Worm (Caenorhabditis elegans) whole organism, L3 larva: Measurements from ENCODE around the gene clp-10.
A peak's percentile ranks its signal among the peaks of the same experiment; 100 is the strongest.

Experiments
- ZK546.5 ChIP-seq: sonication (generic microtip); optimal IDR thresholded peaks from 2 replicates; lab custom pipeline; 2017; ENCODE audit warnings: missing biosample characterization, missing genetic modification characterization
- aly-2 ChIP-seq: fragments of 150-350 bp; optimal IDR thresholded peaks from 2 replicates; lab custom pipeline; 2014; ENCODE audit warnings: missing biosample characterization, missing genetic modification characterization
- ama-1 ChIP-seq: fragments of 150-350 bp; optimal IDR thresholded peaks from 2 replicates; lab custom pipeline; 2018
- ceh-16 ChIP-seq: sonication (generic microtip); optimal IDR thresholded peaks from 2 replicates; lab custom pipeline; 2017; ENCODE audit warnings: missing biosample characterization, missing genetic modification characterization
- ceh-28 ChIP-seq: fragments of 150-350 bp; optimal IDR thresholded peaks from 2 replicates; lab custom pipeline; 2014; ENCODE audit warnings: missing biosample characterization, missing genetic modification reagents, missing genetic modification characterization
- ceh-9 ChIP-seq: sonication (generic microtip); optimal IDR thresholded peaks from 2 replicates; lab custom pipeline; 2018; ENCODE audit warnings: missing biosample characterization, missing genetic modification characterization
- egl-27 ChIP-seq: sonication (generic microtip); optimal IDR thresholded peaks from 4 replicates; lab custom pipeline; 2017; ENCODE audit warnings: missing biosample characterization, missing genetic modification reagents, missing genetic modification characterization
- egl-5 ChIP-seq: fragments of 150-350 bp; optimal IDR thresholded peaks from 2 replicates; lab custom pipeline; 2017; ENCODE audit warnings: missing biosample characterization, missing genetic modification reagents, missing genetic modification characterization, inconsistent platforms
- elt-1 ChIP-seq: fragments of 150-350 bp; optimal IDR thresholded peaks from 2 replicates; lab custom pipeline; 2014; ENCODE audit warnings: missing biosample characterization, missing genetic modification characterization
- elt-2 ChIP-seq: sonication (generic microtip); optimal IDR thresholded peaks from 2 replicates; lab custom pipeline; 2016; ENCODE audit warnings: missing genetic modification reagents, mild to moderate bottlenecking, missing genetic modification characterization, missing compliant biosample characterization
- elt-3 ChIP-seq, 3 experiments: fragments of 150-350 bp in 1 of 3; sonication (generic microtip) in 2 of 3; optimal IDR thresholded peaks; 2 replicates in 2 of 3; 4 replicates in 1 of 3; lab custom pipeline; 2014 to 2017; ENCODE audit warnings: missing biosample characterization in 3 of 3, missing genetic modification characterization in 3 of 3
- eor-1 ChIP-seq, 2 experiments: fragments of 150-350 bp; optimal IDR thresholded peaks; 2 replicates each; lab custom pipeline; 2014 to 2018; ENCODE audit warnings: missing biosample characterization in 2 of 2, missing genetic modification characterization in 2 of 2
- fkh-10 ChIP-seq: sonication (generic microtip); optimal IDR thresholded peaks from 2 replicates; lab custom pipeline; 2017; ENCODE audit warnings: missing biosample characterization, missing genetic modification reagents, missing genetic modification characterization
- fkh-2 ChIP-seq: fragments of 150-350 bp; optimal IDR thresholded peaks from 2 replicates; lab custom pipeline; 2014; ENCODE audit warnings: missing biosample characterization, missing genetic modification reagents, missing genetic modification characterization
- fos-1 ChIP-seq: fragments of 150-350 bp; optimal IDR thresholded peaks from 2 replicates; lab custom pipeline; 2014; ENCODE audit warnings: missing biosample characterization, missing genetic modification characterization
- hmg-11 ChIP-seq: sonication (generic microtip); optimal IDR thresholded peaks from 2 replicates; lab custom pipeline; 2016; ENCODE audit warnings: missing genetic modification characterization, missing compliant biosample characterization
- lin-15B ChIP-seq: fragments of 150-350 bp; optimal IDR thresholded peaks from 2 replicates; lab custom pipeline; 2014; ENCODE audit warnings: missing biosample characterization, missing genetic modification characterization
- lin-39 ChIP-seq: fragments of 150-350 bp; optimal IDR thresholded peaks from 2 replicates; lab custom pipeline; 2018; ENCODE audit warnings: missing biosample characterization, missing genetic modification reagents, missing genetic modification characterization
- lsy-12 ChIP-seq: sonication (generic microtip); optimal IDR thresholded peaks from 2 replicates; lab custom pipeline; 2016; ENCODE audit warnings: mild to moderate bottlenecking, missing genetic modification characterization, missing compliant biosample characterization
- mdl-1 ChIP-seq: fragments of 150-350 bp; optimal IDR thresholded peaks from 2 replicates; lab custom pipeline; 2014; ENCODE audit warnings: missing biosample characterization, missing genetic modification characterization
- nhr-11 ChIP-seq: fragments of 150-350 bp; optimal IDR thresholded peaks from 2 replicates; lab custom pipeline; 2014; ENCODE audit warnings: missing biosample characterization, missing genetic modification characterization
- nhr-12 ChIP-seq: fragments of 150-350 bp; optimal IDR thresholded peaks from 2 replicates; lab custom pipeline; 2014; ENCODE audit warnings: missing biosample characterization, missing genetic modification characterization
- nhr-25 ChIP-seq: sonication (generic microtip); optimal IDR thresholded peaks from 2 replicates; lab custom pipeline; 2017; ENCODE audit warnings: missing biosample characterization, missing genetic modification characterization
- nhr-28 ChIP-seq: fragments of 150-350 bp; optimal IDR thresholded peaks from 2 replicates; lab custom pipeline; 2014; ENCODE audit warnings: missing biosample characterization, missing genetic modification characterization
- nhr-43 ChIP-seq: sonication (generic microtip); optimal IDR thresholded peaks from 2 replicates; lab custom pipeline; 2016; ENCODE audit warnings: mild to moderate bottlenecking, missing genetic modification characterization, missing compliant biosample characterization; ENCODE audit not compliant: poor library complexity, severe bottlenecking
- nhr-67 ChIP-seq: fragments of 150-350 bp; optimal IDR thresholded peaks from 2 replicates; lab custom pipeline; 2014; ENCODE audit warnings: missing biosample characterization, missing genetic modification characterization
- nhr-76 ChIP-seq: fragments of 150-350 bp; sonication (generic microtip); optimal IDR thresholded peaks from 5 replicates; lab custom pipeline; 2014; ENCODE audit warnings: missing biosample characterization, missing genetic modification characterization
- nhr-77 ChIP-seq: fragments of 150-350 bp; optimal IDR thresholded peaks from 2 replicates; lab custom pipeline; 2014; ENCODE audit warnings: missing biosample characterization, missing genetic modification characterization
- pha-4 ChIP-seq: fragments of 150-350 bp; optimal IDR thresholded peaks from 2 replicates; lab custom pipeline; 2014; ENCODE audit warnings: missing biosample characterization, missing genetic modification reagents, missing genetic modification characterization
- pqm-1 ChIP-seq: fragments of 150-350 bp; optimal IDR thresholded peaks from 2 replicates; lab custom pipeline; 2017; ENCODE audit warnings: missing biosample characterization, missing genetic modification characterization, inconsistent platforms
- skn-1 ChIP-seq: fragments of 150-350 bp; optimal IDR thresholded peaks from 2 replicates; lab custom pipeline; 2014; ENCODE audit warnings: missing biosample characterization, missing genetic modification characterization
- snpc-4 ChIP-seq: fragments of 150-350 bp; optimal IDR thresholded peaks from 2 replicates; lab custom pipeline; 2014; ENCODE audit warnings: missing biosample characterization, missing genetic modification characterization
- zag-1 ChIP-seq: fragments of 150-350 bp; optimal IDR thresholded peaks from 2 replicates; lab custom pipeline; 2014; ENCODE audit warnings: missing biosample characterization, missing genetic modification characterization
- ztf-11 ChIP-seq: fragments of 150-350 bp; optimal IDR thresholded peaks from 2 replicates; lab custom pipeline; 2014; ENCODE audit warnings: missing biosample characterization, missing genetic modification characterization

clp-10 gene

ce11 chrIII:23862-24261 is 14.2 kb downstream of the clp-10 start, which contains the start of gene H10E21.5:
Gene H10E21.5, minus strand, starts transcription at chrIII:23962.
- TF ChIP-seq egl-27 (tag; lab: Kevin White, UChicago) (no peak), ceh-16 (tag; lab: Kevin White, UChicago) (no peak), ama-1 (no peak), aly-2 (tag; lab: Kevin White, UChicago) (no peak), nhr-12 (tag; lab: Kevin White, UChicago) (no peak), fkh-2 (no peak), lin-15B (no peak)

DNA sequence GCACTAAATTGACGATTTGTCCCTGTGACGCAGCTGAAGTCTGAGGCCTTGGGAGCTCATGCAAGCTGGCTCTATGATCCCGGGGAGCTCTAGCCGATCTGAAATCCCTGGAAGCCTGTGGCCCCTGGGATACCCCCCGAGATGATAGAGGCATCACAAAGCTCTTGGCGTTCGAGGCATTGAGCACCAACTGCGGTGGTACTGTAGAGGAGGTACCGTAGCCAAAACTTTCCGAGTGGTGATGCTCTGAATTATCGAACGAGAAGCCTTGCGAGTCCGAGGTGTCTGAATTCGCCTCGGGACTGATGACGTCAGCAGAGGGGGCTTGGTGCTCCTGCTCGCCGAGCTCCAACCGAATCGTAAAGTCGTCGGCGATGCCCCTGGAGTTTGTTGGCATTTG is 16.7 kb downstream of the clp-10 start:
- TF ChIP-seq skn-1 (tag; lab: Kevin White, UChicago) (no peak), elt-1 (tag; lab: Kevin White, UChicago) (no peak), eor-1 (tag; optimal IDR thresholded peaks at IDR 0.05; lab: Kevin White, UChicago) (no peak), ceh-28 (tag; lab: Kevin White, UChicago) (no peak), lin-15B (no peak), elt-3 (tag; optimal IDR thresholded peaks at IDR 0.05; lab: Kevin White, UChicago) (no peak), nhr-77 (tag; lab: Kevin White, UChicago) (no peak), elt-2 (tag; lab: Kevin White, UChicago) (no peak), nhr-11 (tag; lab: Kevin White, UChicago) (no peak), zag-1 (tag; lab: Kevin White, UChicago) (no peak), egl-5 (tag; lab: Kevin White, UChicago) (no peak), ztf-11 (tag; lab: Kevin White, UChicago) (no peak)
- TF ChIP-seq, all 47 proteins: peak for 0

- peak; percentile 55 for TF ChIP-seq nhr-25 (tag; lab: Kevin White, UChicago)
- TF ChIP-seq lsy-12 (tag; lab: Kevin White, UChicago): no peak
- no peak for TF ChIP-seq elt-1 (tag; lab: Kevin White, UChicago)
- no peak for TF ChIP-seq zag-1 (tag; lab: Kevin White, UChicago)
- no peak for TF ChIP-seq egl-27 (tag; lab: Kevin White, UChicago)
- no peak for TF ChIP-seq nhr-28 (tag; lab: Kevin White, UChicago)
- no peak for TF ChIP-seq fos-1 (tag; lab: Kevin White, UChicago)
Measured at ce11 chrIII:19509-19908, 18.5 kb downstream of the clp-10 start, which contains the start of gene H10E21.4. Gene H10E21.4, minus strand, starts transcription at chrIII:19675.

DNA sequence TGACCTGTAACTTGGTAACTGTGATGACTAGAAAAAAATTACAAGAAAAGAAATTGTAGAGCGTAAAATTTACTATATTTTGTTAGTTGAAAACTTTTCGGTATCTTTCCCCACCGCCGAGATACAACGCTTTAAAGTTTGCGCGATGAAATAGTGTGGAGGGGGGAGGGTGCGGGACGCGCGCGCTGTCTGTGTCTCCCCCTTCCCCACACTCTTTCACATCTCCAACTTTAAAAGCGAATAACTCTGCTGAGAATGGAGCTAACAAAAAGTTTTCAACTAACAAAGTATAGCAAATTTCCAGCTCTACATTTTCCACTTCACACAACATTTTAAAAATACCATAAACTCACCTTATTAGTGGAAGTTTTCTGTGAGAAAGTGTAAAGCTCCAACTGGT is 20.5 kb downstream of the clp-10 start:
- no peak for TF ChIP-seq zag-1 (tag; lab: Kevin White, UChicago)
- no peak for TF ChIP-seq mdl-1 (tag; lab: Kevin White, UChicago)
- peak; percentile 2 for TF ChIP-seq elt-2 (tag; lab: Kevin White, UChicago)

- peak; percentile 93 for TF ChIP-seq ceh-28 (tag; lab: Kevin White, UChicago)
- TF ChIP-seq lin-39: no peak
Measured at ce11 chrIII:16797-17196, 21.2 kb downstream of the clp-10 start.

ce11 chrIII:15224-15822 is 22.7 kb downstream of the clp-10 start, which contains the start of gene H10E21.1:
Gene H10E21.1, plus strand, starts transcription at chrIII:15772.
- TF ChIP-seq ceh-28 (tag; lab: Kevin White, UChicago) (peak; percentile 14), hmg-11 (tag; lab: Kevin White, UChicago) (no peak), ZK546.5 (tag; lab: Kevin White, UChicago) (no peak), nhr-25 (tag; lab: Kevin White, UChicago) (peak; percentile 19), nhr-76 (tag; lab: Kevin White, UChicago) (no peak), pha-4 (tag; lab: Kevin White, UChicago) (peak; percentile 22), ceh-9 (tag; lab: Kevin White, UChicago) (no peak), skn-1 (tag; lab: Kevin White, UChicago) (no peak), fkh-10 (GFP tag; lab: Kevin White, UChicago) (no peak), snpc-4 (tag; lab: Kevin White, UChicago) (no peak), nhr-43 (peak; percentile 18), elt-2 (tag; lab: Kevin White, UChicago) (peak; percentile 88), nhr-67 (no peak), pqm-1 (tag; lab: Kevin White, UChicago) (peak; percentile 75), lsy-12 (tag; lab: Kevin White, UChicago) (no peak), elt-3 (tag; optimal IDR thresholded peaks at IDR 0.05; lab: Kevin White, UChicago) (peak; percentile 48 to 99 (median 94))
